Worm (Caenorhabditis elegans) whole organism, L1 larva: ENCODE measurements around the gene rbx-1.

Source experiments
- C04F5.9 ChIP-seq: sonication (generic microtip); optimal IDR thresholded peaks from 2 replicates; lab custom pipeline; 2016; ENCODE audit warnings: missing genetic modification characterization, missing compliant biosample characterization
- C16A3.4 ChIP-seq: fragments of 150-350 bp; optimal IDR thresholded peaks from 2 replicates; lab custom pipeline; 2014; ENCODE audit warnings: missing biosample characterization, missing genetic modification characterization
- C34B4.2 ChIP-seq: sonication (generic microtip); optimal IDR thresholded peaks from 2 replicates; lab custom pipeline; 2017; ENCODE audit warnings: mild to moderate bottlenecking, missing genetic modification characterization, missing compliant biosample characterization
- F16B12.6 ChIP-seq: fragments of 150-350 bp; optimal IDR thresholded peaks from 2 replicates; lab custom pipeline; 2014; ENCODE audit warnings: missing biosample characterization, missing genetic modification characterization
- Y116A8C.19 ChIP-seq: sonication (generic microtip); optimal IDR thresholded peaks from 2 replicates; lab custom pipeline; 2016; ENCODE audit warnings: missing compliant biosample characterization, missing genetic modification characterization, borderline replicate concordance
- aly-2 ChIP-seq: fragments of 150-350 bp; optimal IDR thresholded peaks from 2 replicates; lab custom pipeline; 2014; ENCODE audit warnings: missing biosample characterization, missing genetic modification characterization
- ama-1 ChIP-seq: fragments of 150-350 bp; optimal IDR thresholded peaks from 2 replicates; lab custom pipeline; 2014
- blmp-1 ChIP-seq: fragments of 150-350 bp; optimal IDR thresholded peaks from 2 replicates; lab custom pipeline; 2014; ENCODE audit warnings: missing biosample characterization, missing genetic modification characterization
- ceh-8 ChIP-seq: fragments of 200-800 bp; sonication (Bioruptor generic); optimal IDR thresholded peaks from 2 replicates; lab custom pipeline; 2018; ENCODE audit warnings: mild to moderate bottlenecking, missing genetic modification characterization, moderate library complexity, missing compliant biosample characterization
- ceh-82 ChIP-seq, 3 experiments: fragments of 150-350 bp in 1 of 3; sonication (generic microtip) in 2 of 3; optimal IDR thresholded peaks; 2 replicates each; lab custom pipeline; 2014 to 2017; ENCODE audit warnings: missing biosample characterization in 3 of 3, missing genetic modification characterization in 3 of 3
- ceh-88 ChIP-seq: fragments of 200-800 bp; sonication (Bioruptor generic); IDR thresholded peaks from 2 replicates; pipeline ENCODE4 v1.3.6; 2022; ENCODE audit warnings: missing genetic modification characterization, missing compliant biosample characterization
- ces-1 ChIP-seq: fragments of 150-350 bp; optimal IDR thresholded peaks from 2 replicates; lab custom pipeline; 2014; ENCODE audit warnings: missing biosample characterization, missing genetic modification reagents, missing genetic modification characterization
- dpl-1 ChIP-seq, 3 experiments: fragments of 150-350 bp in 2 of 3; sonication (generic microtip) in 1 of 3; optimal IDR thresholded peaks; 2 replicates each; lab custom pipeline; 2014 to 2017; ENCODE audit warnings: missing biosample characterization in 3 of 3, missing genetic modification characterization in 3 of 3, missing genetic modification reagents in 3 of 3
- dsc-1 ChIP-seq: sonication (generic microtip); optimal IDR thresholded peaks from 2 replicates; lab custom pipeline; 2016; ENCODE audit warnings: mild to moderate bottlenecking, missing genetic modification characterization, missing compliant biosample characterization
- efl-1 ChIP-seq, 4 experiments: fragments of 150-350 bp; optimal IDR thresholded peaks in 3 of 4; peaks in 1 of 4; 1 replicate in 1 of 4; 2 replicates in 3 of 4; lab custom pipeline; 2014; ENCODE audit warnings: missing biosample characterization in 2 of 4, missing genetic modification characterization in 2 of 4, missing genetic modification reagents in 2 of 4
- efl-3 ChIP-seq: fragments of 200-800 bp; sonication (Bioruptor generic); optimal IDR thresholded peaks from 2 replicates; lab custom pipeline; 2018; ENCODE audit warnings: mild to moderate bottlenecking, missing genetic modification characterization, missing compliant biosample characterization
- egl-27 ChIP-seq, 2 experiments: fragments of 150-350 bp in 1 of 2; sonication (generic microtip); optimal IDR thresholded peaks; 3 replicates each; lab custom pipeline; 2017 to 2018; ENCODE audit warnings: missing biosample characterization in 2 of 2, missing genetic modification characterization in 2 of 2, missing genetic modification reagents in 2 of 2
- elt-3 ChIP-seq, 6 experiments: fragments of 150-350 bp in 1 of 6; sonication (generic microtip); optimal IDR thresholded peaks; 2 replicates each; lab custom pipeline; 2017 to 2018; ENCODE audit warnings: missing biosample characterization in 6 of 6, missing genetic modification characterization in 6 of 6, inconsistent platforms in 1 of 6
- ets-5 ChIP-seq: fragments of 200-800 bp; sonication (Bioruptor generic); IDR thresholded peaks from 2 replicates; pipeline ENCODE4 v1.3.6; 2022; ENCODE audit warnings: missing genetic modification characterization, missing compliant biosample characterization
- fkh-8 ChIP-seq: sonication (generic microtip); optimal IDR thresholded peaks from 2 replicates; lab custom pipeline; 2016; ENCODE audit warnings: mild to moderate bottlenecking, missing genetic modification characterization, missing compliant biosample characterization
- fos-1 ChIP-seq: fragments of 150-350 bp; optimal IDR thresholded peaks from 2 replicates; lab custom pipeline; 2014; ENCODE audit warnings: missing biosample characterization, missing genetic modification characterization
- hlh-17 ChIP-seq: fragments of 200-800 bp; sonication (Bioruptor generic); optimal IDR thresholded peaks from 2 replicates; lab custom pipeline; 2018; ENCODE audit warnings: missing genetic modification characterization, mild to moderate bottlenecking, missing compliant biosample characterization, moderate library complexity, borderline replicate concordance
- hpl-2 ChIP-seq: fragments of 150-350 bp; optimal IDR thresholded peaks from 2 replicates; lab custom pipeline; 2014; ENCODE audit warnings: missing biosample characterization, missing genetic modification reagents, missing genetic modification characterization
- isw-1 ChIP-seq: fragments of 200-800 bp; sonication (Bioruptor generic); IDR thresholded peaks from 2 replicates; pipeline ENCODE4 v1.3.6; 2022; ENCODE audit warnings: missing genetic modification characterization, missing compliant biosample characterization
- jun-1 ChIP-seq: fragments of 150-350 bp; optimal IDR thresholded peaks from 2 replicates; lab custom pipeline; 2014; ENCODE audit warnings: missing biosample characterization, missing genetic modification reagents, missing genetic modification characterization
- lin-14 ChIP-seq: fragments of 200-800 bp; sonication (Bioruptor generic); optimal IDR thresholded peaks from 2 replicates; lab custom pipeline; 2018; ENCODE audit warnings: mild to moderate bottlenecking, missing genetic modification characterization, moderate library complexity, missing compliant biosample characterization
- lin-35 ChIP-seq, 2 experiments: fragments of 150-350 bp; optimal IDR thresholded peaks; 2 replicates each; lab custom pipeline; 2014; ENCODE audit warnings: missing biosample characterization in 2 of 2, missing genetic modification characterization in 2 of 2, missing genetic modification reagents in 2 of 2
- lin-39 ChIP-seq: fragments of 150-350 bp; optimal IDR thresholded peaks from 2 replicates; lab custom pipeline; 2014; ENCODE audit warnings: missing biosample characterization, missing genetic modification reagents, missing genetic modification characterization
- mab-9 ChIP-seq: fragments of 200-800 bp; sonication (Bioruptor generic); IDR thresholded peaks from 2 replicates; pipeline ENCODE4 v1.3.6; 2022; ENCODE audit warnings: missing genetic modification reagents, missing genetic modification characterization, missing compliant biosample characterization
- mdl-1 ChIP-seq, 2 experiments: fragments of 150-350 bp; optimal IDR thresholded peaks; 2 replicates each; lab custom pipeline; 2014 to 2017; ENCODE audit warnings: missing biosample characterization in 2 of 2, missing genetic modification characterization in 2 of 2, inconsistent platforms in 1 of 2
- mef-2 ChIP-seq: fragments of 150-350 bp; optimal IDR thresholded peaks from 2 replicates; lab custom pipeline; 2014; ENCODE audit warnings: missing biosample characterization, missing genetic modification characterization
- mep-1 ChIP-seq: fragments of 150-350 bp; optimal IDR thresholded peaks from 2 replicates; lab custom pipeline; 2014; ENCODE audit warnings: missing biosample characterization, missing genetic modification characterization
- nhr-19 ChIP-seq: fragments of 200-800 bp; sonication (Bioruptor generic); conservative IDR thresholded peaks from 2 replicates; pipeline ENCODE4 v1.3.6; 2022; ENCODE audit warnings: missing genetic modification characterization, missing compliant biosample characterization
- nhr-20 ChIP-seq: sonication (generic microtip); optimal IDR thresholded peaks from 2 replicates; lab custom pipeline; 2016; ENCODE audit warnings: mild to moderate bottlenecking, missing genetic modification characterization, missing compliant biosample characterization
- nhr-237 ChIP-seq: fragments of 150-350 bp; optimal IDR thresholded peaks from 2 replicates; lab custom pipeline; 2014; ENCODE audit warnings: missing biosample characterization, missing genetic modification characterization
- nhr-77 ChIP-seq: fragments of 150-350 bp; optimal IDR thresholded peaks from 2 replicates; lab custom pipeline; 2014; ENCODE audit warnings: missing biosample characterization, missing genetic modification characterization
- nhr-84 ChIP-seq: sonication (generic microtip); optimal IDR thresholded peaks from 2 replicates; lab custom pipeline; 2017; ENCODE audit warnings: missing biosample characterization, missing genetic modification characterization
- nhr-90 ChIP-seq: sonication (generic microtip); optimal IDR thresholded peaks from 2 replicates; lab custom pipeline; 2016; ENCODE audit warnings: mild to moderate bottlenecking, missing genetic modification characterization, missing compliant biosample characterization; ENCODE audit not compliant: poor library complexity
- pag-3 ChIP-seq: sonication (generic microtip); optimal IDR thresholded peaks from 2 replicates; lab custom pipeline; 2017; ENCODE audit warnings: missing genetic modification characterization, mild to moderate bottlenecking, missing compliant biosample characterization, antibody characterized with exemption, borderline replicate concordance; ENCODE audit not compliant: insufficient read depth
- pax-3 ChIP-seq: fragments of 200-800 bp; sonication (Bioruptor generic); optimal IDR thresholded peaks from 2 replicates; lab custom pipeline; 2018; ENCODE audit warnings: mild to moderate bottlenecking, missing genetic modification characterization, moderate library complexity, missing compliant biosample characterization
- rnt-1 ChIP-seq: sonication (generic microtip); optimal IDR thresholded peaks from 2 replicates; lab custom pipeline; 2016; ENCODE audit warnings: mild to moderate bottlenecking, missing genetic modification characterization, moderate library complexity, missing compliant biosample characterization
- skn-1 ChIP-seq: fragments of 150-350 bp; optimal IDR thresholded peaks from 2 replicates; lab custom pipeline; 2014; ENCODE audit warnings: missing biosample characterization, missing genetic modification characterization
- snpc-4 ChIP-seq: fragments of 150-350 bp; optimal IDR thresholded peaks from 2 replicates; lab custom pipeline; 2014; ENCODE audit warnings: missing biosample characterization, missing genetic modification characterization
- snu-23 ChIP-seq: sonication (generic microtip); optimal IDR thresholded peaks from 2 replicates; lab custom pipeline; 2016; ENCODE audit warnings: missing genetic modification characterization, missing compliant biosample characterization
- swsn-7 ChIP-seq: sonication (generic microtip); optimal IDR thresholded peaks from 2 replicates; lab custom pipeline; 2016; ENCODE audit warnings: missing genetic modification characterization, missing compliant biosample characterization
- tlp-1 ChIP-seq: fragments of 150-350 bp; optimal IDR thresholded peaks from 2 replicates; lab custom pipeline; 2014; ENCODE audit warnings: missing biosample characterization, missing genetic modification characterization
- unc-62 ChIP-seq: fragments of 150-350 bp; optimal IDR thresholded peaks from 2 replicates; lab custom pipeline; 2014; ENCODE audit warnings: missing biosample characterization, missing genetic modification reagents, missing genetic modification characterization
- unc-86 ChIP-seq: sonication (generic microtip); optimal IDR thresholded peaks from 2 replicates; lab custom pipeline; 2016; ENCODE audit warnings: missing genetic modification characterization, missing compliant biosample characterization
- vab-15 ChIP-seq: sonication (generic microtip); optimal IDR thresholded peaks from 2 replicates; lab custom pipeline; 2017; ENCODE audit warnings: missing genotype, mild to moderate bottlenecking, missing genetic modification characterization, missing compliant biosample characterization
- xbp-1 ChIP-seq: sonication (generic microtip); optimal IDR thresholded peaks from 2 replicates; lab custom pipeline; 2016; ENCODE audit warnings: missing genetic modification characterization, missing compliant biosample characterization
- zag-1 ChIP-seq: fragments of 150-350 bp; optimal IDR thresholded peaks from 2 replicates; lab custom pipeline; 2014; ENCODE audit warnings: missing biosample characterization, missing genetic modification characterization
- zip-4 ChIP-seq: fragments of 200-800 bp; sonication (Bioruptor generic); optimal IDR thresholded peaks from 2 replicates; lab custom pipeline; 2018; ENCODE audit warnings: mild to moderate bottlenecking, missing genetic modification characterization, moderate library complexity, missing compliant biosample characterization
- ztf-11 ChIP-seq, 2 experiments: sonication (generic microtip); optimal IDR thresholded peaks; 2 replicates each; lab custom pipeline; 2016 to 2017; ENCODE audit warnings: missing genetic modification characterization in 2 of 2, missing biosample characterization in 1 of 2, missing compliant biosample characterization in 1 of 2

Gene rbx-1

DNA sequence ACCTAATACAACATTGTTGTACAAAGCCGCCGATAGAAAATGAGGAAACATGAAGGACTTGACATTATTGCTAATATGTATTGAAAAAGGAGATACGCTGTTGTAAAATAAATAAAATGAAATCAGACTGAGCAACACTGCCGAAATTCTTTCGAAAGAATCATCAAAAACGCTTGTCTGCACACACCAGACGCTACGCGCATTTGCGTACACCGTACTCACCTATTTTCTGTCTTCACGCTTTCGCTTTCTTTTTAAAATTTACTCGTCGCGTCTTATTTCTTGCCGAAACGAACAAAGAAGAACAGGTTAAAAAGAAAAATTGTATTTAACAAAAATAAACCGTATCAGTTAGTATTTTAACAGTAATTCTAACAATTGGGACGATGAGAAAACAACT is 406 bp upstream of the rbx-1 start:
- no peak for TF ChIP-seq isw-1
- no peak for TF ChIP-seq C04F5.9 (tag; lab: Kevin White, UChicago)
- TF ChIP-seq jun-1 (tag; lab: Kevin White, UChicago) = no peak
- TF ChIP-seq unc-62 (GFP tag; lab: Kevin White, UChicago) = no peak
- TF ChIP-seq lin-35 (GFP tag; optimal IDR thresholded peaks at IDR 0.05; lab: Kevin White, UChicago) = peak; percentile 42 to 59
- TF ChIP-seq snpc-4 = no peak
- peak in 1 of 3 experiments; percentile 59 for TF ChIP-seq ceh-82 (tag; optimal IDR thresholded peaks at IDR 0.05; lab: Kevin White, UChicago)
- peak; percentile 72 for TF ChIP-seq skn-1 (tag; lab: Kevin White, UChicago)
- TF ChIP-seq elt-3 (tag; optimal IDR thresholded peaks at IDR 0.05; lab: Kevin White, UChicago) = peak in 2 of 6 experiments; percentile 48 to 51
- peak; percentile 64 for TF ChIP-seq mep-1 (tag; lab: Kevin White, UChicago)
- no peak for TF ChIP-seq zip-4 (GFP tag; lab: Kevin White, UChicago)
- TF ChIP-seq nhr-90 (tag; lab: Kevin White, UChicago) = peak; percentile 3
- TF ChIP-seq mef-2 (tag; lab: Kevin White, UChicago) = no peak
- peak; percentile 21; the same call in 1 of the 2 replicates for TF ChIP-seq nhr-19 (GFP tag; lab: Robert Waterston, UW)
- TF ChIP-seq fos-1 = no peak
- no peak for TF ChIP-seq fkh-8 (tag; lab: Kevin White, UChicago)
- no peak for TF ChIP-seq ces-1 (GFP tag; lab: Kevin White, UChicago)
- TF ChIP-seq zag-1 (tag; lab: Kevin White, UChicago) = no peak
- TF ChIP-seq dpl-1 (GFP tag; optimal IDR thresholded peaks at IDR 0.05; lab: Kevin White, UChicago) = peak; percentile 24 to 57 (median 38)
- TF ChIP-seq pag-3 = no peak
- TF ChIP-seq blmp-1 (tag; lab: Kevin White, UChicago) = peak; percentile 99
- no peak for TF ChIP-seq dsc-1 (tag; lab: Kevin White, UChicago)
- TF ChIP-seq tlp-1 (tag; lab: Kevin White, UChicago) = no peak
- no peak for TF ChIP-seq lin-14 (GFP tag; lab: Kevin White, UChicago)
- no peak for TF ChIP-seq ceh-88 (GFP tag; lab: Robert Waterston, UW)
- TF ChIP-seq nhr-237 (tag; lab: Kevin White, UChicago) = no peak
- TF ChIP-seq nhr-77 (tag; lab: Kevin White, UChicago) = no peak
- no peak for TF ChIP-seq pax-3 (tag; lab: Kevin White, UChicago)
- TF ChIP-seq F16B12.6 = peak; percentile 93
- peak; percentile 35 for TF ChIP-seq rnt-1 (tag; lab: Kevin White, UChicago)
- TF ChIP-seq unc-86 (tag; lab: Kevin White, UChicago) = no peak
- TF ChIP-seq ceh-8 (GFP tag; lab: Kevin White, UChicago) = no peak
- no peak for TF ChIP-seq vab-15 (tag; lab: Kevin White, UChicago)
- no peak for TF ChIP-seq ama-1 (lab: Kevin White, UChicago)
- no peak for TF ChIP-seq hlh-17 (GFP tag; lab: Kevin White, UChicago)
- TF ChIP-seq efl-3 = no peak
- peak; percentile 4 for TF ChIP-seq lin-39 (tag; lab: Kevin White, UChicago)
- TF ChIP-seq egl-27 (tag; optimal IDR thresholded peaks at IDR 0.05; lab: Kevin White, UChicago) = no peak
- TF ChIP-seq hpl-2 = no peak
- no peak for TF ChIP-seq C34B4.2 (tag; lab: Kevin White, UChicago)
- TF ChIP-seq xbp-1 (tag; lab: Kevin White, UChicago) = peak; percentile 39
- no peak for TF ChIP-seq ets-5 (GFP tag; lab: Robert Waterston, UW)
- peak in 1 of 2 experiments; percentile 40 for TF ChIP-seq mdl-1 (tag; optimal IDR thresholded peaks at IDR 0.05; lab: Kevin White, UChicago)
- TF ChIP-seq snu-23 (GFP tag; lab: Kevin White, UChicago) = peak; percentile 65
- TF ChIP-seq C16A3.4 = peak; percentile 52
- peak; percentile 45 for TF ChIP-seq nhr-20 (tag; lab: Kevin White, UChicago)
- TF ChIP-seq Y116A8C.19 (tag; lab: Kevin White, UChicago) = no peak
- TF ChIP-seq aly-2 (tag; lab: Kevin White, UChicago) = no peak
- peak; percentile 42 for TF ChIP-seq swsn-7 (tag; lab: Kevin White, UChicago)
- TF ChIP-seq mab-9 (GFP tag; lab: Robert Waterston, UW) = no peak
- TF ChIP-seq efl-1 (optimal IDR thresholded peaks at IDR 0.05; lab: Kevin White, UChicago) = peak; percentile 33 to 55
- peak; percentile 50 to 94 for TF ChIP-seq efl-1 (GFP tag; optimal IDR thresholded peaks at IDR 0.05 in 1 of 2; lab: Kevin White, UChicago)
- TF ChIP-seq nhr-84 (tag; lab: Kevin White, UChicago) = no peak
- TF ChIP-seq ztf-11 (tag; optimal IDR thresholded peaks at IDR 0.05; lab: Kevin White, UChicago) = no peak
